Worm (Caenorhabditis elegans): ENCODE data around the gene E02C12.12.

ce11 chrV:9427075-9427474 is 45.0 kb upstream of the E02C12.12 start, which contains the start of gene F36D4.6:
- TF ChIP-seq klf-2 (GFP tag; conservative IDR thresholded peaks at IDR 0.05) (no peak), flt-1 (GFP tag; IDR thresholded peaks at IDR 0.05) (no peak), ref-1 (GFP tag; conservative IDR thresholded peaks at IDR 0.05) (no peak), tab-1 (GFP tag; IDR thresholded peaks at IDR 0.05) (no peak), med-1 (GFP tag; optimal IDR thresholded peaks at IDR 0.05; ENCODE audit: insufficient read depth) (no peak), ztf-23 (GFP tag; IDR thresholded peaks at IDR 0.05) (no peak), T22C8.4 (GFP tag; IDR thresholded peaks at IDR 0.05) (no peak), cog-1 (tag; optimal IDR thresholded peaks at IDR 0.05) (no peak), ztf-29 (GFP tag; IDR thresholded peaks at IDR 0.05) (no peak)
